Fruit fly (Drosophila melanogaster): ENCODE measurements around the gene CG45413.

CG45413 gene

DNA sequence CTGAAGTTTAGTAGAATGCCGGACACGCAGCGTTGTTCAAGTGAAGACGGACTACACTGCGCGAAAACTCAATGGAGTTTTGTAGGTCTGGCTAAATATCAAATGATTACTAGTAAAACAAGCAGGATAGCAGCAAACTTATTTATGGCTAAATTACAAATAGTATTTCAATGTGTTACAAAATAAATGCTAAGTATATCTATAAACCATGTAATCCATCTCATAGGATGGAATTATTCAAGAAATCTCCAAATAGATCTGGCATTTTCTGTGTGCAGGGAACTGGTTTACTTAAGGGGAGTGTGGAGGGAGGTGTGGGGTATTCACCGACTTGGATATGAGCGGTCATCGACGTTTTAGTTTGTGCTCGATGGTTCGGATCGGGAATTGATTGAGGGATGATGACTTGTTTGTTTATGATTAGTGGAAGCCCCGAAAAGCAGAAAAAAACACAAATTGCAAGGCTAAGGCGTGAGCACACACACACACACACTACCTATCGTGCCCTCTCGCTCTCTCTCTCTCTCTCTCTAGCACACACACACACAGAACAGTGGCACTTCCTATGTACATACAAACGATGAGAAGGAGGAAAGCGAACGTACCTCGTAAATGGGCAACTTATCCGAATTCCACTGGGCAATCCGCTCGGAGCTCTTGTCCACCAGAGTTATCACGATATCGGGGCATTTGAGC lies 32.2 kb upstream of the CG45413 start (continued):
- TF ChIP-seq CG1832 (GFP tag; optimal IDR thresholded peaks at IDR 0.05) (peak; percentile 79), pum (GFP tag; optimal IDR thresholded peaks at IDR 0.05) (peak; percentile 70), CG15601 (tag; optimal IDR thresholded peaks at IDR 0.05) (peak; percentile 81), h (optimal IDR thresholded peaks at IDR 0.05) (no peak), tio (GFP tag; optimal IDR thresholded peaks at IDR 0.05) (peak; percentile 79), org-1 (GFP tag; optimal IDR thresholded peaks at IDR 0.05) (peak; percentile 82), CG9727 (GFP tag; optimal IDR thresholded peaks at IDR 0.05) (peak; percentile 84), gsb-n (tag; optimal IDR thresholded peaks at IDR 0.05) (peak; percentile 84), CG12769 (tag; optimal IDR thresholded peaks at IDR 0.05) (peak; percentile 88), CG17568 (GFP tag; optimal IDR thresholded peaks at IDR 0.05) (peak; percentile 76), CG3281 (GFP tag; optimal IDR thresholded peaks at IDR 0.05) (peak; percentile 73), CG6765 (GFP tag; optimal IDR thresholded peaks at IDR 0.05) (peak; percentile 54), Bteb2 (GFP tag; optimal IDR thresholded peaks at IDR 0.05) (peak; percentile 75), CG2116 (GFP tag; optimal IDR thresholded peaks at IDR 0.05) (peak; percentile 21), phol (tag; optimal IDR thresholded peaks at IDR 0.05) (peak; percentile 86), pita (GFP tag; optimal IDR thresholded peaks at IDR 0.05) (no peak), CG11085 (GFP tag; IDR thresholded peaks at IDR 0.05) (0 out of 2 replicates have a peak, but pooled peaks have one; percentile 48), Mes4 (GFP tag; optimal IDR thresholded peaks at IDR 0.05) (peak; percentile 84), CG1529 (GFP tag; optimal IDR thresholded peaks at IDR 0.05) (peak; percentile 77), gfzf (GFP tag; optimal IDR thresholded peaks at IDR 0.05) (no peak), psq (GFP tag; optimal IDR thresholded peaks at IDR 0.05) (no peak), CG30020 (tag; optimal IDR thresholded peaks at IDR 0.05) (peak; percentile 44), Pdp1 (GFP tag; optimal IDR thresholded peaks at IDR 0.05) (peak; percentile 74 to 75), CG8089 (GFP tag; optimal IDR thresholded peaks at IDR 0.05) (peak; percentile 66), Drgx (GFP tag; IDR thresholded peaks at IDR 0.05) (peak; percentile 70), ftz-f1 (GFP tag; optimal IDR thresholded peaks at IDR 0.05) (no peak), Hsf (GFP tag; optimal IDR thresholded peaks at IDR 0.05) (peak; percentile 87), CG8478 (optimal IDR thresholded peaks at IDR 0.05) (peak; percentile 86), CG12659 (GFP tag; optimal IDR thresholded peaks at IDR 0.05) (peak; percentile 76), CG10959 (GFP tag; IDR thresholded peaks at IDR 0.05) (peak; percentile 44; the same call in 1 of the 2 replicates), CG12391 (tag; optimal IDR thresholded peaks at IDR 0.05) (peak; percentile 90), Sox100B (GFP tag; optimal IDR thresholded peaks at IDR 0.05) (peak; percentile 74), CG17186 (GFP tag; optimal IDR thresholded peaks at IDR 0.05) (peak; percentile 50), Neu2 (GFP tag; optimal IDR thresholded peaks at IDR 0.05; ENCODE audit: borderline replicate concordance) (no peak), CG30431 (GFP tag; optimal IDR thresholded peaks at IDR 0.05) (peak; percentile 70), sc (optimal IDR thresholded peaks at IDR 0.05) (no peak), sc (GFP tag; optimal IDR thresholded peaks at IDR 0.05) (peak; percentile 74), Aef1 (GFP tag; IDR thresholded peaks at IDR 0.05) (peak; percentile 72), Jarid2 (GFP tag; optimal IDR thresholded peaks at IDR 0.05) (no peak), Ptx1 (GFP tag; IDR thresholded peaks at IDR 0.05) (peak; percentile 79), CG5953 (GFP tag; IDR thresholded peaks at IDR 0.05) (peak; percentile 35; the same call in 1 of the 2 replicates), Blimp-1 (GFP tag; optimal IDR thresholded peaks at IDR 0.05) (peak; percentile 82), CG2712 (tag; optimal IDR thresholded peaks at IDR 0.05) (peak; percentile 89), CG11560 (tag; IDR thresholded peaks at IDR 0.05) (peak; percentile 41; the same call in 1 of the 3 replicates), HLH4C (GFP tag; IDR thresholded peaks at IDR 0.05; ENCODE audit: partially characterized antibody) (no peak), tx (GFP tag; optimal IDR thresholded peaks at IDR 0.05) (peak; percentile 78), CG4707 (GFP tag; optimal IDR thresholded peaks at IDR 0.05) (peak; percentile 56), nom (GFP tag; optimal IDR thresholded peaks at IDR 0.05) (peak; percentile 39), CG4854 (GFP tag; optimal IDR thresholded peaks at IDR 0.05) (peak; percentile 71), CG11456 (GFP tag; IDR thresholded peaks at IDR 0.05) (peak; percentile 51; the same call in 1 of the 3 replicates)

All from whole organism, embryonic.